Worm (Caenorhabditis elegans) whole organism, midembryonic: ENCODE data around the gene C39B10.4.
A peak's percentile ranks its signal among the peaks of the same experiment; 100 is the strongest.

Experiments used
- T22C8.4 ChIP-seq: fragments of 200-800 bp; sonication (Bioruptor generic); IDR thresholded peaks from 2 replicates; pipeline ENCODE4 v1.3.6; 2022; ENCODE audit warnings: missing genetic modification characterization, missing compliant biosample characterization
- cog-1 ChIP-seq: sonication (generic microtip); optimal IDR thresholded peaks from 2 replicates; lab custom pipeline; 2016; ENCODE audit warnings: missing genetic modification characterization, missing compliant biosample characterization
- flt-1 ChIP-seq: fragments of 200-800 bp; sonication (Bioruptor generic); IDR thresholded peaks from 2 replicates; pipeline ENCODE4 v1.3.6; 2022; ENCODE audit warnings: missing genetic modification characterization, missing compliant biosample characterization
- klf-2 ChIP-seq: fragments of 200-800 bp; sonication (Bioruptor generic); conservative IDR thresholded peaks from 2 replicates; pipeline ENCODE4 v1.3.6; 2022; ENCODE audit warnings: missing genetic modification reagents, missing genetic modification characterization, missing compliant biosample characterization
- med-1 ChIP-seq: sonication (generic microtip); optimal IDR thresholded peaks from 2 replicates; lab custom pipeline; 2017; ENCODE audit warnings: missing genetic modification characterization, mild to moderate bottlenecking, missing compliant biosample characterization, antibody characterized with exemption, missing genetic modification reagents; ENCODE audit not compliant: insufficient read depth
- ref-1 ChIP-seq: fragments of 200-800 bp; sonication (Bioruptor generic); conservative IDR thresholded peaks from 2 replicates; pipeline ENCODE4 v1.3.6; 2022; ENCODE audit warnings: missing genetic modification reagents, missing genetic modification characterization, missing compliant biosample characterization
- tab-1 ChIP-seq: fragments of 200-800 bp; sonication (Bioruptor generic); IDR thresholded peaks from 2 replicates; pipeline ENCODE4 v1.3.6; 2022; ENCODE audit warnings: missing genetic modification characterization, missing compliant biosample characterization
- ztf-23 ChIP-seq: fragments of 200-800 bp; sonication (Bioruptor generic); IDR thresholded peaks from 2 replicates; pipeline ENCODE4 v1.3.6; 2022; ENCODE audit warnings: missing genetic modification reagents, missing genetic modification characterization, missing compliant biosample characterization
- ztf-29 ChIP-seq: fragments of 200-800 bp; sonication (Bioruptor generic); IDR thresholded peaks from 2 replicates; pipeline ENCODE4 v1.3.6; 2022; ENCODE audit warnings: missing genetic modification reagents, missing genetic modification characterization, missing compliant biosample characterization

Gene C39B10.4

DNA sequence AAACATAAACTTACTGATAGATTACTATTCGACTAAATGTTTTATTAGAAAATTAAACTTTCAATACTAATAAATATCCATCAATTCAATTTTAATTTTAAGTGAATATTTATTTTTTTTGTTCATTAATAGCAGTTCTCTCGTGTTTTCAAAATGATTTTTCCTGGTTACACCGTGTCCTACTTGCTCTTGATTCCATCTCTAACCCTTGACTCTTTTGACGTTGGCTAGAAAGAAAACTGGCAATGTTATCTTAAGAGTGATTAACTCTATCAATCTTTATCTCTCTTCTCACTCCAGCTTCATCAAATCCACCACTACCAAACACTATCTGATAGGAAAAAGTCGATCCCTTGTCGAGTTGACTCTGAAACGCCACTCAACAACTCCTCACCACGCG is 32.4 kb upstream of the C39B10.4 start, which contains the start of gene acr-8:
Gene acr-8, plus strand, starts transcription at position 301 of the 400 bp plus-strand sequence.
- TF ChIP-seq tab-1 (no peak), klf-2 (GFP tag; lab: Robert Waterston, UW) (no peak), ref-1 (GFP tag; lab: Robert Waterston, UW) (no peak), T22C8.4 (no peak), med-1 (GFP tag; lab: Kevin White, UChicago) (no peak), cog-1 (tag; lab: Kevin White, UChicago) (no peak), ztf-23 (GFP tag; lab: Robert Waterston, UW) (no peak), flt-1 (GFP tag; lab: Robert Waterston, UW) (no peak), ztf-29 (GFP tag; lab: Robert Waterston, UW) (no peak)

DNA sequence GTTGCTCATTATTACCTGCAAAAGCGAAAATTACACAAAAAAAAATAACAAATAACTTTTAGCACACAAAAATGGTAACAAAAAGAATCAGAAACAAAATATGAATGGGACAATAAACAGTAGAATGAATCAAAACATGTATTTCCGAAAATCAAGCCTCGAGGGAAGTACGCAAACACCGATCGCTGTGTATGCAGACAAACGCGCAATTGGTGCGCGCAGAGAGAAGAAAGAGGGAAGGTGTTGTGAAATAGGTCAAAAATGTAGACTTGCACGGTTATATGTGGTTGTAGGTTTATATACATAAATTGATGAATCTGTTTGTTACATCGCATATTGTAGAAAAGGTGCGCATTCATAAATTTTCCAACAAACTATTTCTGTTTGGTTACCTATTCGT is 25.1 kb upstream of the C39B10.4 start, which contains the start of gene cdk-11.2:
Gene cdk-11.2, minus strand, starts transcription at position 23 of the 400 bp plus-strand sequence.
- TF ChIP-seq ztf-23 (GFP tag; lab: Robert Waterston, UW) (0 out of 2 replicates have a peak, but pooled peaks have one; percentile 44), T22C8.4 (no peak), klf-2 (GFP tag; lab: Robert Waterston, UW) (no peak), flt-1 (GFP tag; lab: Robert Waterston, UW) (0 out of 2 replicates have a peak, but pooled peaks have one; percentile 21), ztf-29 (GFP tag; lab: Robert Waterston, UW) (0 out of 2 replicates have a peak, but pooled peaks have one; percentile 28), med-1 (GFP tag; lab: Kevin White, UChicago) (no peak), tab-1 (no peak), ref-1 (GFP tag; lab: Robert Waterston, UW) (no peak), cog-1 (tag; lab: Kevin White, UChicago) (no peak)

DNA sequence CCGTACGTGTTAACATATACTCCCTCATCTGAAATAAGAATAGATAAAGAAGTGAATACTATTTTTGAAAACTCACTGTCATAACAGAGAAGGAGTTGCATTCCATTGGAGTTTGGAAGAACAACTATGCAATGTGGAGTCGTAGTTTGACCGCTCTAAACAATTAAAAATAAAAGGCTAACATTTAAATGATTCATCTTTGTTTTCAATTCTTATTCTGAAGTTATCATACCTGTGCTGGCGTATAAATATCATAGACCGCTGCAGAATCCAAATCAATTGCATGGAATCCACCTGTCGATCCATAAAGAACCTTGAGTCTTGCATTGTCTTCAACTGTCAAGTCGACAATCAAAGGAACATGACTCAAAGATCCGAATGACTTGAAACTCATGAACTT is 22.1 kb upstream of the C39B10.4 start:
- TF ChIP-seq ref-1 (GFP tag; lab: Robert Waterston, UW) (no peak), T22C8.4 (no peak)

DNA sequence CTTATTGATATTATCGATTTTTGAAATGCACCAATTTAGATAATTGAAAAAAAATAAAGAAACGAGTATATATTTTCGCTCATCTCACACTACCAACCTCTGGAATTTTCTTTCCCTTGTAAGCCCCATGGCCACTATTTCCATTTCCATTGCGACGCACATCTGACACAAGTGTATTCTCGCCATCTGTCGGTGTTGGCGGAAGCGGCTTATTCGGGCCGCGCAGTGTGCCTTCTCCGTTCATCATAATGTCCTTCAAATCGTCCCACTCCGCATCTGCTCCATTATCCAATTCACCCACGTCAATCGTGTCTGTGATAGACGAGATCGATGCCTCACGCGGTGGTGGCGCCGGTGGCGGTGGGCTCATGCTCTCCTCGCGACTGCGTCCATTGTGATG is 20.1 kb upstream of the C39B10.4 start:
- TF ChIP-seq med-1 (GFP tag; lab: Kevin White, UChicago) (no peak), ztf-29 (GFP tag; lab: Robert Waterston, UW) (no peak), flt-1 (GFP tag; lab: Robert Waterston, UW) (no peak), ztf-23 (GFP tag; lab: Robert Waterston, UW) (no peak), ref-1 (GFP tag; lab: Robert Waterston, UW) (no peak), T22C8.4 (no peak)

DNA sequence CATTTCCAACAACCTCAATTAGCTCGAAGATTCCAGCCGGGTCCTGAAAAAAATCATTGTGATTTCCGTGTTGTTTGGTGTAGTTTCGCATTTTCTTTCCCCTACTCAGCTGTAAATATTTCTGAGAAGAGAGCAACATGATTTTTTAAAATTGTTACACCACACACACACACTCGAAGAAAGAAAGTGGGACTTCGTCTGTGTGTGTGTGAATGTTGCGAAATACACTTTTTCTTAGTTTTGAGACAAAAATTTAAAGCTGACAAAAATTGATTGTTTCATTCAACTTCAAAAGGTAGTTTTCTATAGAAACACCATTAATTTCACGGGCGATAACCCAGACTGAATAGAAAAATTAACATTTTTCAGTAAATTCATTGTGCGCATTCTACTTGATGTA is 16.7 kb upstream of the C39B10.4 start:
- TF ChIP-seq ztf-29 (GFP tag; lab: Robert Waterston, UW) = no peak
- no peak for TF ChIP-seq T22C8.4
- TF ChIP-seq med-1 (GFP tag; lab: Kevin White, UChicago) = no peak
- no peak for TF ChIP-seq cog-1 (tag; lab: Kevin White, UChicago)
- TF ChIP-seq klf-2 (GFP tag; lab: Robert Waterston, UW) = no peak
- no peak for TF ChIP-seq flt-1 (GFP tag; lab: Robert Waterston, UW)
- no peak for TF ChIP-seq tab-1
- no peak for TF ChIP-seq ref-1 (GFP tag; lab: Robert Waterston, UW)

DNA sequence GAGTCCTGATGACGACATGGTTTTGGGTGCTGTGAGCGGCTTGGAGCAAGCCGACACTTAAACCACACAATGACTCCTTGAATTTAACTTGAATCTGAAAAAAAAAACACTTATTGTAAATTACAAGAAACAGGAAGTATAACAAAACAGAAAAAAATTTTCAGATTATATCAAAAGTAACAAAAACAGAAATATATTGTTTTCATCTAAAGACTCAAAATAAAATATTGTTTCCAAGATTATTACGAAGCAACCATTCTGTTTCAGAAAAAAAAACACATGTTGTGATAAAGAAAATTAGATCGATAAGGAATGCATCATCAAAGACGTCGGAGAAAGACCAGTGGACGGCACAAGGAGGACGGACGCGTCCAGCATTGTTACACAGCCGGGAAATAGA is 16.2 kb upstream of the C39B10.4 start, which contains the start of gene mig-15:
Gene mig-15, minus strand, starts transcription at position 101 of the 400 bp plus-strand sequence.
- TF ChIP-seq ztf-23 (GFP tag; lab: Robert Waterston, UW) = no peak
- TF ChIP-seq ztf-29 (GFP tag; lab: Robert Waterston, UW) = no peak
- no peak for TF ChIP-seq klf-2 (GFP tag; lab: Robert Waterston, UW)
- no peak for TF ChIP-seq tab-1
- TF ChIP-seq ref-1 (GFP tag; lab: Robert Waterston, UW) = no peak
- no peak for TF ChIP-seq T22C8.4
- TF ChIP-seq med-1 (GFP tag; lab: Kevin White, UChicago) = no peak
- no peak for TF ChIP-seq flt-1 (GFP tag; lab: Robert Waterston, UW)
- TF ChIP-seq cog-1 (tag; lab: Kevin White, UChicago) = no peak

DNA sequence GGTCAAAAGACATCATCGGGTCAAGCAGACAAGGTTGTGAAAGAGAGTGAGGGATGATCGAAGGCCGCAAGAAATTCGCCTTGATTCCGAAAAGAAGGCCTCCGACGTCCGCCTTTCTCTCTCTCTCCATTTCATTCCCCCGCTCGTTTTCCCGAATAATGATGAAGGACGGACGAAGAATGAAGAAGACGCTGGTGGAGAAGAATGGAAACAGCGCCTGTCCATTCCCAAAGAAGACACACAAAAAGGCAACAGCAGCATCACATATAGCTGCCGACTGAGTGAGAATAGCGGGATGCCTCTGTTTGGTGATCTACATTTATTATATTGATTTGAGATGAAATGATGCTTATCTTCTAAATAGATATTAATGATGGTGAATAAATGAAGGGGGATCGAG is 15.6 kb upstream of the C39B10.4 start:
- peak; percentile 23 for TF ChIP-seq cog-1 (tag; lab: Kevin White, UChicago)
- no peak for TF ChIP-seq T22C8.4
- no peak for TF ChIP-seq med-1 (GFP tag; lab: Kevin White, UChicago)
- TF ChIP-seq ztf-29 (GFP tag; lab: Robert Waterston, UW) = no peak
- no peak for TF ChIP-seq klf-2 (GFP tag; lab: Robert Waterston, UW)
- no peak for TF ChIP-seq ztf-23 (GFP tag; lab: Robert Waterston, UW)
- TF ChIP-seq flt-1 (GFP tag; lab: Robert Waterston, UW) = no peak
- 0 out of 2 replicates have a peak, but pooled peaks have one; percentile 57 for TF ChIP-seq tab-1

DNA sequence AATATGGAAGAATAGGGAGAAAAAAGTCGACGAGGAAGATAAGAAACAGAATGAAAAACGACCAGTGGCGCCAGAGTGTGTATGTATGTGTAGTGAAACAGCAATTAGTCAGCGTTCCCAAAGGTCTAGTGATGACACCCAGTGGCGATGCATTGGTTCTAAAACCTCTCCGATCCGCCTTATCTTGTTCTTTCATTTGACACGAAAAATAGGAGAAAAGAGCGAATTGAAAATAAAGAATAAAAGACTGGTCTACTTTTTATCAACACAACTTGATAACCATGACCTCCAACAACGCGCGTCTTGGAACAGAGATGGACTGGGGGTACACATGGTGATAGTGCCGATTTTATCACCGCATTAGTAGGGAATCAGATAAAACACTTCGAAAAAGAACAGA is 13.9 kb upstream of the C39B10.4 start:
- TF ChIP-seq ztf-23 (GFP tag; lab: Robert Waterston, UW) (no peak), tab-1 (no peak), klf-2 (GFP tag; lab: Robert Waterston, UW) (no peak), med-1 (GFP tag; lab: Kevin White, UChicago) (no peak), T22C8.4 (no peak), ref-1 (GFP tag; lab: Robert Waterston, UW) (no peak), cog-1 (tag; lab: Kevin White, UChicago) (no peak), flt-1 (GFP tag; lab: Robert Waterston, UW) (no peak), ztf-29 (GFP tag; lab: Robert Waterston, UW) (no peak)

DNA sequence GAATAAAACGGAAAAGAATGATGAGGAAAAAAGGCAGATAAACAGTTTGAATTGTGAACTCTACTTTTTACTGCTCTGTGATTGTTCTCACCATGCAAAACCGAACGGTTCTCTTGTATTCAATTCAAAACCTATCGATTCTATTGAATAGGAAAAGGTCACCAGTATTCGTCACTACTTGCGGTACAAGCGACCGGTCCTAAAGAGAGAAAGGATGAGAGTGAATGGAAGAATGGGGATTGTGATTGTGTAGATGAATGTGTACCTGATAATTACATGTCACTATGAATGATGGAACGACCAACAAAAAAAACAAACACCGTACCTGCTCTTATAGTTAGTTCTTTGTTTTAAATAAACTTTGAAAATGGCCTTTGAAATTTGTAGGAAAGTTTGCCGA is 12.0 kb upstream of the C39B10.4 start:
- TF ChIP-seq klf-2 (GFP tag; lab: Robert Waterston, UW) (no peak), ref-1 (GFP tag; lab: Robert Waterston, UW) (no peak), cog-1 (tag; lab: Kevin White, UChicago) (no peak), ztf-23 (GFP tag; lab: Robert Waterston, UW) (no peak), med-1 (GFP tag; lab: Kevin White, UChicago) (no peak), flt-1 (GFP tag; lab: Robert Waterston, UW) (no peak), tab-1 (no peak)
